Worm (Caenorhabditis elegans): ENCODE measurements around the gene Y57A10A.2.

The Y57A10A.2 gene

DNA sequence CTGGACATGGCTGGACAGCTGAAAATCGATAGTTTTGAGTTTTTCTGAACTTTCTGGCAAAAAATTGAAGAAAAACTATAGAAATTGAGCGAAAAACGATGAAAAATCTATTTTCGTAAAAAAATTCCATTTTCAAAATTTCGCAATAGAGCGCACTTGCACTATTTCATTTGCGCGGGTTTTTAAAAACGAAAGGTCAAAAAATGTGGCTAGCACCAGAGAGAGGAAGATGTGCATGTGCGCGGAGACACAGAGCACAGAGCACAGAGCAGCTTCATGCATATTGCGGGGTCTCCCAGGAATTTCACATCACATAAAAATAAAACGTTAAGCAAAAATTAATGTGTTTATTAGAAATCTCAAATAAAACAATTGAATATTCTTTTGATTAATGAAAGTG, 39.6 kb upstream of the Y57A10A.2 start, which contains the start of gene Y17G7B.18 (continued):
- TF ChIP-seq elt-2 (tag; optimal IDR thresholded peaks at IDR 0.05), result no peak
- peak; percentile 67 for TF ChIP-seq C16A3.4 (tag; optimal IDR thresholded peaks at IDR 0.05)
- TF ChIP-seq unc-62 (GFP tag; optimal IDR thresholded peaks at IDR 0.05), result no peak
- TF ChIP-seq isw-1 (GFP tag; IDR thresholded peaks at IDR 0.05), result peak; percentile 51
- peak; percentile 96 to 98 (median 97) for TF ChIP-seq dpl-1 (GFP tag; optimal IDR thresholded peaks at IDR 0.05)
- TF ChIP-seq lin-14 (GFP tag; optimal IDR thresholded peaks at IDR 0.05), result peak; percentile 71
- no peak for TF ChIP-seq nhr-76 (tag; optimal IDR thresholded peaks at IDR 0.05)
- TF ChIP-seq hlh-17 (GFP tag; optimal IDR thresholded peaks at IDR 0.05; ENCODE audit: borderline replicate concordance), result no peak
- no peak for TF ChIP-seq unc-130 (tag; optimal IDR thresholded peaks at IDR 0.05)
- TF ChIP-seq nhr-47 (tag; optimal IDR thresholded peaks at IDR 0.05), result peak; percentile 84
- peak in 1 of 6 experiments; percentile 56 for TF ChIP-seq elt-3 (tag; optimal IDR thresholded peaks at IDR 0.05)
- TF ChIP-seq blmp-1 (tag; optimal IDR thresholded peaks at IDR 0.05), result peak; percentile 51
- TF ChIP-seq lir-3 (tag; optimal IDR thresholded peaks at IDR 0.05; ENCODE audit: poor library complexity), result no peak
- TF ChIP-seq lsy-2 (tag; optimal IDR thresholded peaks at IDR 0.05), result peak; percentile 76 to 88
- TF ChIP-seq lin-13 (GFP tag; optimal IDR thresholded peaks at IDR 0.05), result peak; percentile 54
- TF ChIP-seq mdl-1 (tag; optimal IDR thresholded peaks at IDR 0.05), result peak in 1 of 2 experiments; percentile 29
- TF ChIP-seq ceh-90 (tag; optimal IDR thresholded peaks at IDR 0.05), result no peak
- TF ChIP-seq lin-15B (tag; optimal IDR thresholded peaks at IDR 0.05), result peak; percentile 56
- TF ChIP-seq snu-23 (GFP tag; optimal IDR thresholded peaks at IDR 0.05), result peak; percentile 80
- peak in 1 of 2 experiments; percentile 33 for TF ChIP-seq ztf-11 (tag; optimal IDR thresholded peaks at IDR 0.05)
- TF ChIP-seq zip-4 (GFP tag; optimal IDR thresholded peaks at IDR 0.05), result peak; percentile 23
- no peak for TF ChIP-seq ceh-63 (GFP tag; optimal IDR thresholded peaks at IDR 0.05)
- peak; percentile 72 for TF ChIP-seq dsc-1 (tag; optimal IDR thresholded peaks at IDR 0.05)
- no peak for TF ChIP-seq ets-5 (GFP tag; IDR thresholded peaks at IDR 0.05)
- TF ChIP-seq zag-1 (tag; optimal IDR thresholded peaks at IDR 0.05), result no peak
- TF ChIP-seq nhr-12 (tag; optimal IDR thresholded peaks at IDR 0.05), result no peak
- TF ChIP-seq unc-30 (tag; optimal IDR thresholded peaks at IDR 0.05), result no peak
- TF ChIP-seq grh-1 (GFP tag; IDR thresholded peaks at IDR 0.05), result no peak
- TF ChIP-seq nhr-71 (tag; optimal IDR thresholded peaks at IDR 0.05), result peak; percentile 82
- no peak for TF ChIP-seq unc-98 (GFP tag; IDR thresholded peaks at IDR 0.05)
- peak; percentile 61 for TF ChIP-seq lin-39 (tag; optimal IDR thresholded peaks at IDR 0.05)
- no peak for TF ChIP-seq efl-3 (GFP tag; optimal IDR thresholded peaks at IDR 0.05)
- TF ChIP-seq F16B12.6 (tag; optimal IDR thresholded peaks at IDR 0.05), result peak; percentile 59
- no peak for TF ChIP-seq aha-1 (tag; optimal IDR thresholded peaks at IDR 0.05)
- no peak for TF ChIP-seq nhr-28 (tag; optimal IDR thresholded peaks at IDR 0.05)
- peak; percentile 79 for TF ChIP-seq aly-2 (tag; optimal IDR thresholded peaks at IDR 0.05)
- TF ChIP-seq fkh-4 (tag; optimal IDR thresholded peaks at IDR 0.05; ENCODE audit: borderline replicate concordance), result no peak
- TF ChIP-seq ces-1 (GFP tag; optimal IDR thresholded peaks at IDR 0.05), result no peak
- TF ChIP-seq hpl-2 (GFP tag; optimal IDR thresholded peaks at IDR 0.05), result no peak
- peak; percentile 75 for TF ChIP-seq swsn-7 (tag; optimal IDR thresholded peaks at IDR 0.05)
- no peak for TF ChIP-seq sptf-1 (tag; optimal IDR thresholded peaks at IDR 0.05)
- TF ChIP-seq mab-9 (GFP tag; IDR thresholded peaks at IDR 0.05), result peak; percentile 70
- no peak for TF ChIP-seq sup-37 (GFP tag; optimal IDR thresholded peaks at IDR 0.05)
- TF ChIP-seq nhr-85 (tag), result no peak
- TF ChIP-seq pqm-1 (tag; optimal IDR thresholded peaks at IDR 0.05), result no peak
- TF ChIP-seq fos-1 (tag; optimal IDR thresholded peaks at IDR 0.05), result peak; percentile 53
- TF ChIP-seq jun-1 (tag; optimal IDR thresholded peaks at IDR 0.05), result peak; percentile 35
- TF ChIP-seq ceh-88 (GFP tag; IDR thresholded peaks at IDR 0.05), result peak; percentile 42; the same call in 1 of the 2 replicates
- peak; percentile 85 for TF ChIP-seq fkh-8 (tag; optimal IDR thresholded peaks at IDR 0.05)
- peak; percentile 70 for TF ChIP-seq xbp-1 (tag; optimal IDR thresholded peaks at IDR 0.05)
- peak; percentile 34 for TF ChIP-seq pax-3 (tag; optimal IDR thresholded peaks at IDR 0.05)
- peak; percentile 62 for TF ChIP-seq nhr-20 (tag; optimal IDR thresholded peaks at IDR 0.05)
- TF ChIP-seq skn-1 (tag; optimal IDR thresholded peaks at IDR 0.05), result peak; percentile 45
